Fruit fly (Drosophila melanogaster): ENCODE measurements around the gene CG2021.

dm6 chr3L:1774713-1775648, 2.2 kb downstream of the CG2021 start, which contains the start of the genes CG13933 and PolD2:
- TF ChIP-seq Ets21C (GFP tag; optimal IDR thresholded peaks at IDR 0.05) (peak; percentile 85), Eip78C (GFP tag) (peak; percentile 99), CG34406 (GFP tag; optimal IDR thresholded peaks at IDR 0.05) (peak; percentile 99)

Measured in whole organism, prepupa.